Fruit fly (Drosophila melanogaster) whole organism: ENCODE results near the gene Uvrag.

ENCODE experiments used
- CG8478 ChIP-seq: fragments of >200 bp; optimal IDR thresholded peaks from 2 replicates; lab custom pipeline; 2018; ENCODE audit warnings: inconsistent platforms
- pan ChIP-seq: fragments of >200 bp; optimal IDR thresholded peaks from 2 replicates; lab custom pipeline; 2017
- psq ChIP-seq: fragments of >200 bp; optimal IDR thresholded peaks from 2 replicates; lab custom pipeline; 2017
- usp ChIP-seq: fragments of >200 bp; optimal IDR thresholded peaks from 2 replicates; lab custom pipeline; 2017; ENCODE audit warnings: missing biosample characterization, missing genetic modification characterization, mixed read lengths

- TF ChIP-seq pan (no peak), usp (GFP tag; lab: Kevin White, UChicago) (no peak), CG8478 (lab: Kevin White, UChicago) (no peak), psq (lab: Kevin White, UChicago) (no peak)
Measured at dm6 chr2L:13245855-13246645, 40.5 kb upstream of the Uvrag start, which contains the start of gene CG16820.
